Worm (Caenorhabditis elegans) whole organism, late embryonic: ENCODE results near the gene ZK353.2.

Experiments
- C38D4.7 ChIP-seq: fragments of 200-800 bp; sonication (Bioruptor generic); optimal IDR thresholded peaks from 2 replicates; lab custom pipeline; 2018; ENCODE audit warnings: mild to moderate bottlenecking, missing genetic modification characterization, moderate library complexity, missing compliant biosample characterization
- F13H6.1 ChIP-seq: sonication (generic microtip); optimal IDR thresholded peaks from 2 replicates; lab custom pipeline; 2016; ENCODE audit warnings: missing genetic modification characterization, missing compliant biosample characterization
- Y22D7AL.16 ChIP-seq: sonication (generic microtip); optimal IDR thresholded peaks from 2 replicates; lab custom pipeline; 2016; ENCODE audit warnings: missing genetic modification characterization, missing compliant biosample characterization
- ahr-1 ChIP-seq: sonication (generic microtip); optimal IDR thresholded peaks from 2 replicates; lab custom pipeline; 2016; ENCODE audit warnings: missing genetic modification characterization, missing compliant biosample characterization
- ceh-14 ChIP-seq: sonication (generic microtip); optimal IDR thresholded peaks from 2 replicates; lab custom pipeline; 2016; ENCODE audit warnings: missing genotype, missing genetic modification characterization, missing compliant biosample characterization
- ceh-2 ChIP-seq: sonication (generic microtip); optimal IDR thresholded peaks from 2 replicates; lab custom pipeline; 2016; ENCODE audit warnings: missing genotype, missing genetic modification characterization, missing compliant biosample characterization
- ceh-24 ChIP-seq: sonication (generic microtip); optimal IDR thresholded peaks from 2 replicates; lab custom pipeline; 2016; ENCODE audit warnings: mild to moderate bottlenecking, missing genetic modification characterization, missing compliant biosample characterization
- ceh-30 ChIP-seq: fragments of 150-350 bp; optimal IDR thresholded peaks from 2 replicates; lab custom pipeline; 2014; ENCODE audit warnings: missing biosample characterization, missing genetic modification characterization
- ceh-31 ChIP-seq: sonication (generic microtip); optimal IDR thresholded peaks from 2 replicates; lab custom pipeline; 2016; ENCODE audit warnings: missing genetic modification characterization, missing compliant biosample characterization
- ceh-34 ChIP-seq: sonication (generic microtip); optimal IDR thresholded peaks from 2 replicates; lab custom pipeline; 2016; ENCODE audit warnings: mild to moderate bottlenecking, missing genetic modification characterization, missing compliant biosample characterization
- ceh-48 ChIP-seq: sonication (generic microtip); optimal IDR thresholded peaks from 2 replicates; lab custom pipeline; 2016; ENCODE audit warnings: missing genetic modification characterization, inconsistent platforms, missing compliant biosample characterization
- ceh-9 ChIP-seq: sonication (generic microtip); optimal IDR thresholded peaks from 2 replicates; lab custom pipeline; 2016; ENCODE audit warnings: mild to moderate bottlenecking, missing genetic modification characterization, inconsistent platforms, missing compliant biosample characterization
- dmd-4 ChIP-seq: sonication (generic microtip); optimal IDR thresholded peaks from 2 replicates; lab custom pipeline; 2016; ENCODE audit warnings: borderline replicate concordance, missing genetic modification characterization, missing compliant biosample characterization
- dve-1 ChIP-seq: sonication (generic microtip); optimal IDR thresholded peaks from 2 replicates; lab custom pipeline; 2017; ENCODE audit warnings: antibody characterized with exemption, mild to moderate bottlenecking, missing genetic modification characterization, missing compliant biosample characterization
- elt-2 ChIP-seq: sonication (generic microtip); optimal IDR thresholded peaks from 2 replicates; lab custom pipeline; 2016; ENCODE audit warnings: missing genetic modification reagents, missing genetic modification characterization, missing compliant biosample characterization
- fax-1 ChIP-seq: sonication (generic microtip); optimal IDR thresholded peaks from 2 replicates; lab custom pipeline; 2016; ENCODE audit warnings: missing genotype, missing genetic modification characterization, missing compliant biosample characterization
- gmeb-2 ChIP-seq: sonication (generic microtip); optimal IDR thresholded peaks from 2 replicates; lab custom pipeline; 2016; ENCODE audit warnings: missing genetic modification characterization, inconsistent platforms, missing compliant biosample characterization
- hlh-13 ChIP-seq: fragments of 200-800 bp; sonication (Bioruptor generic); optimal IDR thresholded peaks from 2 replicates; lab custom pipeline; 2018; ENCODE audit warnings: mild to moderate bottlenecking, missing genetic modification characterization, missing compliant biosample characterization
- hlh-15 ChIP-seq: sonication (generic microtip); optimal IDR thresholded peaks from 2 replicates; lab custom pipeline; 2016; ENCODE audit warnings: missing genetic modification characterization, missing compliant biosample characterization
- hlh-6 ChIP-seq: sonication (generic microtip); optimal IDR thresholded peaks from 2 replicates; lab custom pipeline; 2016; ENCODE audit warnings: missing genotype, missing genetic modification characterization, missing compliant biosample characterization
- hlh-8 ChIP-seq: sonication (generic microtip); optimal IDR thresholded peaks from 2 replicates; lab custom pipeline; 2016; ENCODE audit warnings: missing genotype, missing genetic modification characterization, missing compliant biosample characterization
- lin-11 ChIP-seq: fragments of 200-800 bp; sonication (Bioruptor generic); optimal IDR thresholded peaks from 2 replicates; lab custom pipeline; 2018; ENCODE audit warnings: mild to moderate bottlenecking, missing genetic modification characterization, missing compliant biosample characterization
- madf-2 ChIP-seq: sonication (generic microtip); optimal IDR thresholded peaks from 2 replicates; lab custom pipeline; 2017; ENCODE audit warnings: missing genetic modification characterization, missing compliant biosample characterization
- nfya-1 ChIP-seq: sonication (generic microtip); optimal IDR thresholded peaks from 2 replicates; lab custom pipeline; 2017; ENCODE audit warnings: missing genetic modification characterization, mild to moderate bottlenecking, missing compliant biosample characterization, antibody characterized with exemption, moderate library complexity
- nhr-11 ChIP-seq: fragments of 150-350 bp; optimal IDR thresholded peaks from 2 replicates; lab custom pipeline; 2014; ENCODE audit warnings: missing biosample characterization, missing genetic modification characterization
- odd-2 ChIP-seq: sonication (generic microtip); optimal IDR thresholded peaks from 2 replicates; lab custom pipeline; 2017; ENCODE audit warnings: antibody characterized with exemption, mild to moderate bottlenecking, missing genetic modification characterization, missing compliant biosample characterization
- pat-9 ChIP-seq: fragments of 200-800 bp; sonication (Bioruptor generic); optimal IDR thresholded peaks from 2 replicates; lab custom pipeline; 2018; ENCODE audit warnings: mild to moderate bottlenecking, missing genetic modification characterization, moderate library complexity, missing compliant biosample characterization
- pha-2 ChIP-seq: sonication (generic microtip); optimal IDR thresholded peaks from 2 replicates; lab custom pipeline; 2017; ENCODE audit warnings: mild to moderate bottlenecking, missing genetic modification characterization, missing compliant biosample characterization
- pros-1 ChIP-seq: fragments of 150-350 bp; optimal IDR thresholded peaks from 2 replicates; lab custom pipeline; 2014; ENCODE audit warnings: missing biosample characterization, missing genetic modification reagents, missing genetic modification characterization
- ref-2 ChIP-seq: sonication (generic microtip); optimal IDR thresholded peaks from 2 replicates; lab custom pipeline; 2016; ENCODE audit warnings: missing genetic modification characterization, missing compliant biosample characterization
- sdc-2 ChIP-seq: sonication (generic microtip); optimal IDR thresholded peaks from 2 replicates; lab custom pipeline; 2016; ENCODE audit warnings: missing genotype, missing genetic modification characterization, missing compliant biosample characterization
- sox-2 ChIP-seq: fragments of 200-800 bp; sonication (Bioruptor generic); IDR thresholded peaks from 2 replicates; pipeline ENCODE4 v1.3.6; 2022; ENCODE audit warnings: missing genetic modification reagents, missing genetic modification characterization, missing compliant biosample characterization
- sox-4 ChIP-seq: sonication (generic microtip); optimal IDR thresholded peaks from 2 replicates; lab custom pipeline; 2017; ENCODE audit warnings: mild to moderate bottlenecking, missing genetic modification characterization, inconsistent platforms, missing compliant biosample characterization
- tbx-7 ChIP-seq: sonication (generic microtip); optimal IDR thresholded peaks from 2 replicates; lab custom pipeline; 2016; ENCODE audit warnings: missing genotype, missing genetic modification characterization, missing compliant biosample characterization
- ttx-3 ChIP-seq: sonication (generic microtip); optimal IDR thresholded peaks from 2 replicates; lab custom pipeline; 2016; ENCODE audit warnings: missing genetic modification reagents, missing genetic modification characterization, missing compliant biosample characterization
- unc-42 ChIP-seq: sonication (generic microtip); optimal IDR thresholded peaks from 2 replicates; lab custom pipeline; 2016; ENCODE audit warnings: missing genotype, missing genetic modification characterization, missing compliant biosample characterization
- unc-86 ChIP-seq: sonication (generic microtip); optimal IDR thresholded peaks from 2 replicates; lab custom pipeline; 2016; ENCODE audit warnings: missing genetic modification characterization, missing compliant biosample characterization

The ZK353.2 gene

DNA sequence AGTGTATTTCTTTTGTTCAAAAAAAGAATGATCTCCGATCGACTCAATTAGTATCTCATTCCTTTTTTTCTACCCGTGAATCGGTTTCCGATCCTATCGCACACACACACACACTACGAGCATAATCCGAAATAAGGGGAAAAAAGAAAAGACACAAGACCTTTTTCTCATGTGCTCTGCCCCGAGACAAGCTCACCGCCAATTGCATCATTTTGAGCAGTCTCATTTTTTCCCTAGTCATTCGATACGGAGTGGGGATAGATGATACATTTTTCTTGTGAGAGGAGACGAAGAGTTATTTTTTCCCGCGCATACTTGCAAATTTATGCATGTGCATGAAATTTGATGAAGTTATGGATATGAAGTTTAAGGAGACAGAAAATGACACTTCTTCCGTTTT is 6.2 kb upstream of the ZK353.2 start:
- TF ChIP-seq unc-42 (tag; lab: Kevin White, UChicago) (peak; percentile 81), Y22D7AL.16 (tag; lab: Kevin White, UChicago) (no peak)

DNA sequence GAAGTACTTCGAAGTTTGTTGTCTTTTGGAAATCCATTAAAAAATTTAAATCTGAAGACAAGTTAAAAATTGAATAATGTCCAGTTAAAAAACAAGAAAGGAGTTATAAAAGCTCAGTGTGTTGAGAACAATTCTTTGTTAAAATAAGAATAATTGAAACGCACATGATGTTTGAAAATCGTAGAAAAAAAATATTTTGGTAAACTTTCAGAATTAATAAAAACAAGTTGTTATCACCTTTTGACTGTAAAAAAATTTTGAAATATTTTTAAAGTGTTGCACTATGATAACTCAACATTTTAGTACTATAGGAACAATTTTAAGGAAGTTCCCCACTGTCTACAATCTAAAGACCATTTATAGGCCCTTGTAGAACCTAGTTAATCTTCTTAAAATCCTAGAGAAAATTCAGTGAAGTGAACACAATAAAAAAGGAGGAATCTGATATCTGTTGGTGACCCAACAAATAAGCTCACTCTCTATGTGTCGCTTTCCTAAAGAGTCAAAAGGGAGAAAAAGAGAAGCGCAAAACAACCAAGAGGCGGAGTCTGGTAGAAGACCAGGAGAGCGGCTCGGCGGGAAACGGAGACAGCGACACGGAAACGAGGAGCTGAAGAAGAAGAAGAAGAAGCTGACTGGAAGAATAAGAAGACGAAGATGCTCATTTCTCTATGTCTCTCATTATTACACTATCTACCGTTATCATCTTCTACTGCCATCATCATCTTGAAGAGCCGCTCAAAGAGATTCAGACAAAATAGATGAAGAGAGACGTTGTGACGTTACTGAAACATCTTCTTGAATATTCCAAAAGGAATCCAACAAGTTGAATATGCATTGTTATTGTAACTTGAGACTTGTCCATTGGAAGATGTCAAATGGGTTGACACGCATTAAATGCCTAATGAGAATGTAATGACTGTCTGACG is 3.9 kb upstream of the ZK353.2 start, which contains the start of gene ZK353.10:
Gene ZK353.10 (minus strand): TSS at position 51 of the 929 bp plus-strand sequence.
- TF ChIP-seq ahr-1 (tag; lab: Kevin White, UChicago) (no peak), ref-2 (tag; lab: Kevin White, UChicago) (no peak), hlh-13 (no peak), C38D4.7 (no peak), odd-2 (tag; lab: Kevin White, UChicago) (no peak), hlh-6 (tag; lab: Kevin White, UChicago) (no peak), sox-2 (GFP tag; lab: Robert Waterston, UW) (no peak), ceh-31 (tag; lab: Kevin White, UChicago) (no peak), fax-1 (tag; lab: Kevin White, UChicago) (no peak), ceh-2 (tag; lab: Kevin White, UChicago) (no peak), unc-86 (tag; lab: Kevin White, UChicago) (no peak), madf-2 (no peak), dmd-4 (no peak), ttx-3 (no peak), ceh-9 (tag; lab: Kevin White, UChicago) (no peak)

DNA sequence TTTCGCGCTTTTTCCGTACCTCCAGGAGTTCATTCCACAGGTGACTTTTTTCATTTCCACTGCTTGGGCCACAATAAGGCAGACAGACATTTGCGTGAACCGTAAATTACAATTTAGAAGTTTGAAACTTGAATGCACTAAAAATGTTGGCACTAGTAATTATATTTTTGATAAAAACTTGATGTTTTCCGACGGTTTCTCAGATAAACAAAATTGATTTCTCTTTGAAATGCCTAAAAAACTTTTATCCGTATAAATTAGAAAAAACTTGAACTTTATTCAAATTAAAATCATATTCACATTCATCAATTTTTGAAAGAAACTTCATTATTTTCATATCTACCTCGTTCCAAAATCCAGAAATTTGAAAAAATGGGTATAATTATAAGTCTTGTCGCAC is 2.8 kb upstream of the ZK353.2 start, which contains the start of gene ZK353.3:
Gene ZK353.3 (plus strand): TSS at position 301 of the 400 bp plus-strand sequence.
- TF ChIP-seq ceh-24 (tag; lab: Kevin White, UChicago): no peak
- no peak for TF ChIP-seq pros-1 (tag; lab: Kevin White, UChicago)
- no peak for TF ChIP-seq odd-2 (tag; lab: Kevin White, UChicago)
- TF ChIP-seq lin-11 (tag; lab: Kevin White, UChicago): no peak
- no peak for TF ChIP-seq ceh-30 (tag; lab: Kevin White, UChicago)
- TF ChIP-seq dve-1 (tag; lab: Kevin White, UChicago): no peak
- no peak for TF ChIP-seq pha-2
- TF ChIP-seq tbx-7: no peak
- no peak for TF ChIP-seq pat-9
- no peak for TF ChIP-seq sox-4
- TF ChIP-seq gmeb-2: no peak
- TF ChIP-seq ceh-9 (tag; lab: Kevin White, UChicago): no peak
- TF ChIP-seq ceh-14 (tag; lab: Kevin White, UChicago): no peak
- TF ChIP-seq dmd-4: no peak
- TF ChIP-seq ceh-48: no peak
- no peak for TF ChIP-seq hlh-15 (tag; lab: Kevin White, UChicago)

ce11 chrIII:8400478-8400877 is 2.0 kb downstream of the ZK353.2 start:
- TF ChIP-seq ttx-3 (no peak), elt-2 (tag; lab: Kevin White, UChicago) (peak; percentile 66)

DNA sequence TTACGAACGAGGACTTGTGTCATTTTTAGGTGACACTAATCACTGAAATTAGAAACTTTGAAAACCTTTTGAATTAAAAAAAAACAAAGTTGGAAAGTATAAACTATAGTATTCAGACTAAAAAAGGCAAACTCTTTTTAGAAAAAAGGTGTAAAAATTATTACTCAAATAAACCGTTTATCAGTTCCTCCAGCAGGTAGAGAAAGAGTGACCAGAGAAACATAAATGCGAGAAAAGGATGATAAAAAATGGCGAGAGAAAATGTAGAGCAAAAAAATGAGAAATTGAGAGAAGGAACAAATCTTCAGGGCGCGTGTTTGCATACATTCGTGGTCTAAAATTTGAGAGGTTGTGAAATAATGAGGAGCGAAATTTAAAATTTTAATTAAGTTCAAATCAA is 3.4 kb downstream of the ZK353.2 start, which contains the start of gene lap-1:
Gene lap-1 (minus strand): TSS at position 42 of the 400 bp plus-strand sequence.
- TF ChIP-seq lin-11 (tag; lab: Kevin White, UChicago) (no peak), hlh-8 (tag; lab: Kevin White, UChicago) (no peak), ahr-1 (tag; lab: Kevin White, UChicago) (no peak), nfya-1 (tag; lab: Kevin White, UChicago) (no peak), F13H6.1 (no peak), nhr-11 (tag; lab: Kevin White, UChicago) (no peak), unc-86 (tag; lab: Kevin White, UChicago) (no peak), dve-1 (tag; lab: Kevin White, UChicago) (no peak), unc-42 (tag; lab: Kevin White, UChicago) (no peak), ceh-34 (no peak), sdc-2 (tag; lab: Kevin White, UChicago) (no peak), tbx-7 (no peak)
